Worm (Caenorhabditis elegans): ENCODE measurements around the gene dpy-11.

Gene dpy-11

ce11 chrV:6549871-6550270 lies 34.8 kb upstream of the dpy-11 start, which contains the start of gene lipl-4:
Gene lipl-4 (plus strand): TSS chrV:6550171.
- TF ChIP-seq daf-12 (tag; optimal IDR thresholded peaks at IDR 0.05) (no peak), dve-1 (tag; optimal IDR thresholded peaks at IDR 0.05; ENCODE audit: insufficient read depth) (peak; percentile 1), daf-16 (GFP tag; optimal IDR thresholded peaks at IDR 0.05) (no peak), daf-16 (tag; optimal IDR thresholded peaks at IDR 0.05) (peak; percentile 53)

- TF ChIP-seq ztf-7 (tag; optimal IDR thresholded peaks at IDR 0.05), result no peak
- TF ChIP-seq dve-1 (tag; optimal IDR thresholded peaks at IDR 0.05; ENCODE audit: insufficient read depth), result peak; percentile 2
Measured at ce11 chrV:6549148-6549547, 34.1 kb upstream of the dpy-11 start, which contains the start of gene K04A8.20. Gene K04A8.20 (plus strand): TSS chrV:6549448.

- TF ChIP-seq dve-1 (tag; optimal IDR thresholded peaks at IDR 0.05; ENCODE audit: insufficient read depth) (peak; percentile 22), F26F4.8 (GFP tag; conservative IDR thresholded peaks at IDR 0.05) (no peak), D1046.2 (GFP tag; IDR thresholded peaks at IDR 0.05) (no peak), unc-62 (GFP tag; optimal IDR thresholded peaks at IDR 0.05 in 1 of 2) (peak in 1 of 2 experiments; percentile 95), unc-62 (tag; optimal IDR thresholded peaks at IDR 0.05) (no peak), lin-1 (GFP tag; IDR thresholded peaks at IDR 0.05) (no peak), unc-39 (tag; optimal IDR thresholded peaks at IDR 0.05) (no peak), nhr-48 (tag; optimal IDR thresholded peaks at IDR 0.05) (no peak), spr-1 (tag; optimal IDR thresholded peaks at IDR 0.05) (no peak), rbr-2 (tag; optimal IDR thresholded peaks at IDR 0.05) (no peak), mdl-1 (tag; optimal IDR thresholded peaks at IDR 0.05) (peak in 1 of 2 experiments; percentile 8), dpl-1 (GFP tag; optimal IDR thresholded peaks at IDR 0.05) (no peak), madf-5 (GFP tag; IDR thresholded peaks at IDR 0.05) (no peak), aha-1 (tag) (peak; percentile 37), F10B5.3 (tag; optimal IDR thresholded peaks at IDR 0.05) (no peak)
Measured at ce11 chrV:6548309-6548708, 33.3 kb upstream of the dpy-11 start.

- TF ChIP-seq nhr-41 (GFP tag; IDR thresholded peaks at IDR 0.05), result no peak
- no peak for TF ChIP-seq ztf-11 (tag; optimal IDR thresholded peaks at IDR 0.05)
- TF ChIP-seq madf-5 (GFP tag; IDR thresholded peaks at IDR 0.05), result no peak
- TF ChIP-seq aha-1 (tag), result peak; percentile 71
- peak; percentile 45 for TF ChIP-seq nhr-28 (tag; optimal IDR thresholded peaks at IDR 0.05)
- TF ChIP-seq dpl-1 (GFP tag; optimal IDR thresholded peaks at IDR 0.05), result no peak
- TF ChIP-seq tra-1 (GFP tag; IDR thresholded peaks at IDR 0.05), result no peak
- 0 out of 2 replicates have a peak, but pooled peaks have one; percentile 18 for TF ChIP-seq dmd-6 (GFP tag; IDR thresholded peaks at IDR 0.05)
- TF ChIP-seq daf-8 (GFP tag; IDR thresholded peaks at IDR 0.05), result no peak
- peak; percentile 37 for TF ChIP-seq pqm-1 (tag; optimal IDR thresholded peaks at IDR 0.05)
- TF ChIP-seq Y5F2A.4 (GFP tag; optimal IDR thresholded peaks at IDR 0.05), result no peak
- TF ChIP-seq daf-16 (GFP tag; optimal IDR thresholded peaks at IDR 0.05), result no peak
- TF ChIP-seq daf-16 (tag; optimal IDR thresholded peaks at IDR 0.05), result peak; percentile 26
- peak; percentile 14 for TF ChIP-seq hlh-11 (tag; optimal IDR thresholded peaks at IDR 0.05)
- TF ChIP-seq hlh-30 (tag; optimal IDR thresholded peaks at IDR 0.05; ENCODE audit: insufficient read depth), result peak; percentile 11
- TF ChIP-seq dve-1 (tag; optimal IDR thresholded peaks at IDR 0.05; ENCODE audit: insufficient read depth), result peak; percentile 62
Measured at ce11 chrV:6546450-6547171, 31.6 kb upstream of the dpy-11 start, which contains the start of gene dre-1. Gene dre-1 (minus strand): TSS chrV:6546500.

ce11 chrV:6544999-6545398 lies 30.0 kb upstream of the dpy-11 start:
- TF ChIP-seq daf-12 (tag; optimal IDR thresholded peaks at IDR 0.05) (no peak), zip-2 (tag; optimal IDR thresholded peaks at IDR 0.05) (no peak), zip-11 (GFP tag; IDR thresholded peaks at IDR 0.05) (no peak), madf-9 (GFP tag; conservative IDR thresholded peaks at IDR 0.05) (no peak), ztf-11 (tag; optimal IDR thresholded peaks at IDR 0.05) (no peak), lin-29 (GFP tag; IDR thresholded peaks at IDR 0.05) (no peak), nhr-76 (tag; optimal IDR thresholded peaks at IDR 0.05) (no peak), nhr-25 (tag; optimal IDR thresholded peaks at IDR 0.05; ENCODE audit: borderline replicate concordance, insufficient read depth) (peak; percentile 33), lir-3 (tag; optimal IDR thresholded peaks at IDR 0.05) (no peak), nhr-28 (tag; optimal IDR thresholded peaks at IDR 0.05) (no peak), nhr-48 (tag; optimal IDR thresholded peaks at IDR 0.05) (no peak), hlh-30 (tag; optimal IDR thresholded peaks at IDR 0.05; ENCODE audit: insufficient read depth) (peak; percentile 51), mes-2 (tag; optimal IDR thresholded peaks at IDR 0.05; ENCODE audit: poor library complexity, severe bottlenecking) (no peak), egl-27 (tag; optimal IDR thresholded peaks at IDR 0.05) (no peak), mxl-3 (GFP tag; optimal IDR thresholded peaks at IDR 0.05) (peak; percentile 57), skn-1 (tag; optimal IDR thresholded peaks at IDR 0.05) (no peak), unc-62 (GFP tag; optimal IDR thresholded peaks at IDR 0.05 in 1 of 2) (peak in 1 of 2 experiments; percentile 78), unc-62 (tag; optimal IDR thresholded peaks at IDR 0.05) (no peak), ZK546.5 (tag; optimal IDR thresholded peaks at IDR 0.05) (no peak), ctbp-1 (GFP tag; IDR thresholded peaks at IDR 0.05) (no peak)

All from whole organism, L4 larva.